Fruit fly (Drosophila melanogaster) whole organism, adult: ENCODE data around the gene CG5111.

Experiments used
- CG14711 ChIP-seq: fragments of 200-800 bp; sonication (Bioruptor generic); optimal IDR thresholded peaks from 2 replicates; lab custom pipeline; 2018; ENCODE audit warnings: missing biosample characterization, mild to moderate bottlenecking, missing genetic modification characterization, moderate library complexity
- CG33017 ChIP-seq: fragments of 200-800 bp; sonication (Bioruptor generic); optimal IDR thresholded peaks from 2 replicates; lab custom pipeline; 2018; ENCODE audit warnings: missing biosample characterization, mild to moderate bottlenecking, missing genetic modification characterization, moderate library complexity
- cic ChIP-seq: fragments of 200-800 bp; sonication (Bioruptor generic); optimal IDR thresholded peaks from 2 replicates; lab custom pipeline; 2017; ENCODE audit warnings: missing biosample characterization, mild to moderate bottlenecking, missing genetic modification characterization, moderate library complexity

- TF ChIP-seq CG33017 (no peak), CG14711 (no peak), cic (GFP tag; lab: Kevin White, UChicago) (no peak)
Observed at dm6 chr3R:25471853-25472634, 34.0 kb upstream of the CG5111 start.
